Worm (Caenorhabditis elegans): ENCODE results near the gene K08H10.6.

Gene K08H10.6

ce11 chrV:9983529-9983928 lies 12.2 kb downstream of the K08H10.6 start (continued):
- TF ChIP-seq hlh-30 (tag; optimal IDR thresholded peaks at IDR 0.05; ENCODE audit: insufficient read depth) (no peak), rbr-2 (tag; optimal IDR thresholded peaks at IDR 0.05) (no peak), arid-1 (GFP tag; conservative IDR thresholded peaks at IDR 0.05) (0 out of 2 replicates have a peak, but pooled peaks have one; percentile 26), nhr-6 (tag; optimal IDR thresholded peaks at IDR 0.05) (no peak), F10B5.3 (tag; optimal IDR thresholded peaks at IDR 0.05) (no peak), lim-7 (GFP tag; IDR thresholded peaks at IDR 0.05) (no peak), nhr-11 (tag; optimal IDR thresholded peaks at IDR 0.05) (no peak), egl-27 (tag; optimal IDR thresholded peaks at IDR 0.05) (no peak), dve-1 (tag; optimal IDR thresholded peaks at IDR 0.05; ENCODE audit: insufficient read depth) (peak; percentile 33), nhr-76 (tag; optimal IDR thresholded peaks at IDR 0.05) (no peak), spr-1 (tag; optimal IDR thresholded peaks at IDR 0.05) (no peak), duxl-1 (tag; optimal IDR thresholded peaks at IDR 0.05; ENCODE audit: poor library complexity) (no peak), hlh-11 (tag; optimal IDR thresholded peaks at IDR 0.05) (peak; percentile 22), mes-2 (tag; optimal IDR thresholded peaks at IDR 0.05; ENCODE audit: poor library complexity, severe bottlenecking) (no peak), hmg-1.1 (GFP tag; IDR thresholded peaks at IDR 0.05) (0 out of 2 replicates have a peak, but pooled peaks have one; percentile 24), pha-4 (GFP tag; IDR thresholded peaks at IDR 0.05) (0 out of 2 replicates have a peak, but pooled peaks have one; percentile 30), pha-4 (tag; optimal IDR thresholded peaks at IDR 0.05) (no peak), nhr-102 (tag; optimal IDR thresholded peaks at IDR 0.05) (no peak), daf-16 (GFP tag; optimal IDR thresholded peaks at IDR 0.05) (no peak), daf-16 (tag; optimal IDR thresholded peaks at IDR 0.05) (no peak), unc-62 (GFP tag; optimal IDR thresholded peaks at IDR 0.05 in 1 of 2) (no peak), unc-62 (tag; optimal IDR thresholded peaks at IDR 0.05) (no peak), zip-11 (GFP tag; IDR thresholded peaks at IDR 0.05) (no peak), ZK546.5 (tag; optimal IDR thresholded peaks at IDR 0.05) (no peak), Y75B8A.6 (GFP tag; IDR thresholded peaks at IDR 0.05) (no peak), tag-97 (GFP tag; IDR thresholded peaks at IDR 0.05) (no peak), jun-1 (tag; optimal IDR thresholded peaks at IDR 0.05) (no peak), zfp-2 (tag; optimal IDR thresholded peaks at IDR 0.05) (no peak), aly-2 (tag; optimal IDR thresholded peaks at IDR 0.05) (no peak), vab-7 (GFP tag; IDR thresholded peaks at IDR 0.05) (no peak), php-3 (GFP tag; IDR thresholded peaks at IDR 0.05) (no peak), gei-8 (GFP tag; optimal IDR thresholded peaks at IDR 0.05) (no peak), R02D3.7 (tag; optimal IDR thresholded peaks at IDR 0.05) (no peak), zip-2 (tag; optimal IDR thresholded peaks at IDR 0.05) (no peak), ama-1 (optimal IDR thresholded peaks at IDR 0.05) (no peak), Y5F2A.4 (GFP tag; optimal IDR thresholded peaks at IDR 0.05) (no peak), lsy-2 (tag; optimal IDR thresholded peaks at IDR 0.05) (peak in 1 of 2 experiments; percentile 19), madf-5 (GFP tag; IDR thresholded peaks at IDR 0.05) (no peak), fos-1 (tag; optimal IDR thresholded peaks at IDR 0.05) (no peak), ceh-20 (GFP tag; IDR thresholded peaks at IDR 0.05) (no peak), cey-2 (tag; optimal IDR thresholded peaks at IDR 0.05; ENCODE audit: borderline replicate concordance, insufficient read depth) (no peak), daf-8 (GFP tag; IDR thresholded peaks at IDR 0.05) (no peak), fkh-10 (GFP tag; optimal IDR thresholded peaks at IDR 0.05) (no peak), mep-1 (tag; optimal IDR thresholded peaks at IDR 0.05) (peak; percentile 39)
